Worm (Caenorhabditis elegans) whole organism, mixed stage, embryonic: Measurements from ENCODE around the gene bmk-1.

Experiments used
- blmp-1 ChIP-seq: fragments of 150-350 bp; optimal IDR thresholded peaks from 2 replicates; lab custom pipeline; 2014; ENCODE audit warnings: missing biosample characterization, missing genetic modification characterization
- ceh-39 ChIP-seq: fragments of 150-350 bp; optimal IDR thresholded peaks from 2 replicates; lab custom pipeline; 2014; ENCODE audit warnings: missing biosample characterization, missing genetic modification characterization
- elt-1 ChIP-seq: sonication (generic microtip); optimal IDR thresholded peaks from 2 replicates; lab custom pipeline; 2017; ENCODE audit warnings: missing genetic modification characterization, mild to moderate bottlenecking, missing compliant biosample characterization, antibody characterized with exemption, moderate library complexity, borderline replicate concordance; ENCODE audit not compliant: insufficient read depth
- lin-32 ChIP-seq: fragments of 200-800 bp; sonication (Bioruptor generic); optimal IDR thresholded peaks from 2 replicates; lab custom pipeline; 2018; ENCODE audit warnings: mild to moderate bottlenecking, missing genetic modification characterization, missing compliant biosample characterization
- lsy-2 ChIP-seq: fragments of 150-350 bp; optimal IDR thresholded peaks from 2 replicates; lab custom pipeline; 2014; ENCODE audit warnings: missing biosample characterization, missing genetic modification characterization
- mab-5 ChIP-seq: fragments of 150-350 bp; optimal IDR thresholded peaks from 2 replicates; lab custom pipeline; 2014; ENCODE audit warnings: missing biosample characterization, missing genetic modification characterization
- mep-1 ChIP-seq: fragments of 150-350 bp; optimal IDR thresholded peaks from 2 replicates; lab custom pipeline; 2017; ENCODE audit warnings: missing biosample characterization, missing genetic modification reagents, missing genetic modification characterization, inconsistent platforms
- nhr-28 ChIP-seq: fragments of 150-350 bp; optimal IDR thresholded peaks from 2 replicates; lab custom pipeline; 2014; ENCODE audit warnings: missing biosample characterization, missing genetic modification characterization
- unc-39 ChIP-seq: fragments of 150-350 bp; optimal IDR thresholded peaks from 2 replicates; lab custom pipeline; 2014; ENCODE audit warnings: missing biosample characterization, missing genetic modification characterization
- zip-8 ChIP-seq: fragments of 150-350 bp; optimal IDR thresholded peaks from 2 replicates; lab custom pipeline; 2014; ENCODE audit warnings: missing biosample characterization, missing genetic modification characterization
- ztf-11 ChIP-seq: fragments of 150-350 bp; optimal IDR thresholded peaks from 2 replicates; lab custom pipeline; 2014; ENCODE audit warnings: missing biosample characterization, missing genetic modification characterization

DNA sequence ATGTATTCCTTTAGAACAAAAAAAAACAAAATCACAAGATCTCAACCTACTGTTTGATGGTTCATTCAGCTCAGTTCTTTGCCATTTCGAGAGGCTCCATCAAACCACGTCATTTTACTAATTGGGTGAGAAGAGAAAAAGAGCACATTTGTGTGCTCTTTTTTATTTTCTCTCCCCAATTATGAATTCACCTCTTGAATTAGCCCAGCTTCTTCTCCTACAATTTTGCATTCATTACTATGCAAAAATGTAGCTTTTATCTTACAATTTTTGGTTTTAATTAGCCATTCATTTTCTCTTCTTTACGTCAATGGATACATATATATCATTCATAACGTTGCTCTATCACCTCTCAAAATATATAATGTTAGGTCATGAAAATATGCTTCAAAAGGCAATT, 51.1 kb downstream of the bmk-1 start:
- TF ChIP-seq elt-1 (tag; lab: Kevin White, UChicago) (no peak), unc-39 (tag; lab: Kevin White, UChicago) (no peak), mab-5 (no peak), zip-8 (tag; lab: Kevin White, UChicago) (no peak), lsy-2 (tag; lab: Kevin White, UChicago) (no peak), ceh-39 (tag; lab: Kevin White, UChicago) (no peak), nhr-28 (tag; lab: Kevin White, UChicago) (no peak), ztf-11 (tag; lab: Kevin White, UChicago) (no peak), mep-1 (tag; lab: Kevin White, UChicago) (no peak), lin-32 (GFP tag; lab: Kevin White, UChicago) (no peak), blmp-1 (tag; lab: Kevin White, UChicago) (no peak)
